Worm (Caenorhabditis elegans): ENCODE data around the gene lpr-2.

DNA sequence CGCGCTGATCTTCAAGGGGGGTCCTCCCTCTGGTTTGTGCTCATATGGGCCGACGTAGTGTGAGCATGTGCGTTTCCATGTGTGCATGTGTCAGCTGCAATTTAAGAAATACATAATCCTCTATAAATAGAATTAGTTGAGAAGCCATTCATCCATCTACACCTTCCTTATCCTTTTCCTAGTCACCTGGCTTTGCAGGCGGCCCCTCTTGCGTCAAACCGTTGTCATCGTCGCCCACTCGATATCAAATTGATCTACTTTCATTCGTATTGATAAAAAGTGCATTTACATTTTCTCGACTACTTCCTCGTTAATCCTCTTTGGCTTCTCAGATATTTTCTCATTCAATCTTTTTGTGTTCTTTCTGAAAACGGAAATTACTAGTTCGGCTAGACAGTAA is 33.0 kb downstream of the lpr-2 start:
- TF ChIP-seq him-1 (tag; optimal IDR thresholded peaks at IDR 0.05): no peak
- TF ChIP-seq dao-5 (tag; optimal IDR thresholded peaks at IDR 0.05): no peak
- no peak for TF ChIP-seq W03F9.2 (tag; optimal IDR thresholded peaks at IDR 0.05)
